Worm (Caenorhabditis elegans): ENCODE data around the gene col-180.

The col-180 gene

DNA sequence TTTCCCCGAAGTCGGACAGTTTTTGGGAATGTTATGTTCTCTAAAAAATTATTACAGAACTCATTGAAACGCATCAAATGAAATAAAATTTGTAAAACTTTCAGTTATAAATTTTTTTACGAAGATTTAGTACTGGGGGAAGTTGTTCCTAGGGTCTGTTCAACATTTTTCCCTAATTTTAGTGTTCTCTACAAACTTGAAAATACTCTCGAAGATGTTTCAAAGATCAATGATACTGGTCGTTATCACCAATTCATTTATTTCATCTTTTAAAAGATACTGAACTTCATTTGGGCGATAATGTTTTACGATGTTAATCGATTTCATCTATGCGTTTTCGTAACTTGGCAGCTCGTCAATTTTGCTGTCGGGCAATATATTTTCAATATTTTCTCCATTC, 9.8 kb downstream of the col-180 start, which contains the start of gene C44C10.3:
Gene C44C10.3, plus strand, starts transcription at position 301 of the 400 bp plus-strand sequence.
- no peak for TF ChIP-seq nhr-90 (tag; optimal IDR thresholded peaks at IDR 0.05; ENCODE audit: poor library complexity)
- TF ChIP-seq fkh-8 (tag; optimal IDR thresholded peaks at IDR 0.05) = no peak
- TF ChIP-seq alr-1 (tag; optimal IDR thresholded peaks at IDR 0.05; ENCODE audit: borderline replicate concordance) = no peak
- TF ChIP-seq hpl-2 (GFP tag; optimal IDR thresholded peaks at IDR 0.05) = no peak
- TF ChIP-seq ets-5 (GFP tag; IDR thresholded peaks at IDR 0.05) = no peak
- TF ChIP-seq unc-30 (tag; optimal IDR thresholded peaks at IDR 0.05) = no peak
- no peak for TF ChIP-seq isw-1 (GFP tag; IDR thresholded peaks at IDR 0.05)
- TF ChIP-seq mef-2 (tag; optimal IDR thresholded peaks at IDR 0.05) = no peak
- TF ChIP-seq ces-1 (GFP tag; optimal IDR thresholded peaks at IDR 0.05) = no peak
- TF ChIP-seq lin-13 (GFP tag; optimal IDR thresholded peaks at IDR 0.05) = no peak
- TF ChIP-seq ztf-4 (tag; optimal IDR thresholded peaks at IDR 0.05) = no peak
- TF ChIP-seq nhr-12 (tag; optimal IDR thresholded peaks at IDR 0.05) = no peak
- no peak for TF ChIP-seq tlp-1 (tag; optimal IDR thresholded peaks at IDR 0.05)
- no peak for TF ChIP-seq zip-4 (GFP tag; optimal IDR thresholded peaks at IDR 0.05)
- no peak for TF ChIP-seq vab-15 (tag; optimal IDR thresholded peaks at IDR 0.05)
- no peak for TF ChIP-seq egl-27 (tag; optimal IDR thresholded peaks at IDR 0.05)
- no peak for TF ChIP-seq sup-37 (GFP tag; optimal IDR thresholded peaks at IDR 0.05)
- TF ChIP-seq lin-35 (GFP tag; optimal IDR thresholded peaks at IDR 0.05) = no peak

DNA sequence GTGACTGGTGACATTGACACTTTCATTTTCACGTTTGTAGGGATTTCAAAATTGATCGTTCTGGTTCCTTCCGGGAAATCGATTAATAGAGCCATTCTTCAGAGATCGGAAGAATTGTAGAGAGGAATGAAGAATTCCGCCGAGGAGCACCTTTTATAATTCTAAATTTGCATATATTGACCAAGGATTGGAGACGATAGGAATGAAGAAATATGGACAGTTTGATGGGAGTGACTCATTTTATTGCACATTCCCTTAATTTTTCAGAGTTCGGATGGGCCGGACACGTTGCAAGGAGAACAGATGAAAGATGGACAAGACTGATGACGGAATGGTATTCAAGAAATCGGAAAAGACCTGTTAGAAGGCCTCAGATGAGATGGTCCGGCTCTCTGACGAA, 11.8 kb downstream of the col-180 start, which contains the start of gene C44C10.15:
Gene C44C10.15, minus strand, starts transcription at position 101 of the 400 bp plus-strand sequence.
- TF ChIP-seq ceh-63 (GFP tag; optimal IDR thresholded peaks at IDR 0.05) (no peak), C04F5.9 (tag; optimal IDR thresholded peaks at IDR 0.05) (no peak), vab-15 (tag; optimal IDR thresholded peaks at IDR 0.05) (no peak), mdl-1 (tag; optimal IDR thresholded peaks at IDR 0.05) (no peak), tlp-1 (tag; optimal IDR thresholded peaks at IDR 0.05) (no peak), ces-1 (GFP tag; optimal IDR thresholded peaks at IDR 0.05) (no peak), xbp-1 (tag; optimal IDR thresholded peaks at IDR 0.05) (no peak), ets-5 (GFP tag; IDR thresholded peaks at IDR 0.05) (no peak), unc-98 (GFP tag; IDR thresholded peaks at IDR 0.05) (no peak), unc-30 (tag; optimal IDR thresholded peaks at IDR 0.05) (no peak)

DNA sequence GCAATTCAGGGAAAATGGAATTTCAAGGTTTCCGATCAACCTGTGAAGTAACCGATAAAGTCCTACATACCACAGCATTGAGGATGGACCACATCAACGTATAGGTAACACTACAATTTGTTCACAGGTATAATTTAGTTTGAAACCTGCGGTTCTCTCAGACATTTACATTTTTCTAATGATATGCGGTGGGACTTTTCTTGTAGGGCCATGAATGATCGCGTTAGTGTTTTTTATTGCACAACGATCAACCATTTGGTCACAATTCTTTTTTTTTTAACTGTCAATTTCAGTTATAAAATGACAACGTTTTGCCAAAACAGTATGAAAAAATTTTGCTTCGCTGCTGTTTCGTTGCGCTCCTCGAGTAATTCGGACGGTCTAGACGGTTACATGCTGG, 15.4 kb downstream of the col-180 start, which contains the start of gene C44C10.12:
Gene C44C10.12, plus strand, starts transcription at position 301 of the 400 bp plus-strand sequence.
- no peak for TF ChIP-seq alr-1 (tag; optimal IDR thresholded peaks at IDR 0.05; ENCODE audit: borderline replicate concordance)
- no peak for TF ChIP-seq C34B4.2 (tag; optimal IDR thresholded peaks at IDR 0.05)
- no peak for TF ChIP-seq snu-23 (GFP tag; optimal IDR thresholded peaks at IDR 0.05)

DNA sequence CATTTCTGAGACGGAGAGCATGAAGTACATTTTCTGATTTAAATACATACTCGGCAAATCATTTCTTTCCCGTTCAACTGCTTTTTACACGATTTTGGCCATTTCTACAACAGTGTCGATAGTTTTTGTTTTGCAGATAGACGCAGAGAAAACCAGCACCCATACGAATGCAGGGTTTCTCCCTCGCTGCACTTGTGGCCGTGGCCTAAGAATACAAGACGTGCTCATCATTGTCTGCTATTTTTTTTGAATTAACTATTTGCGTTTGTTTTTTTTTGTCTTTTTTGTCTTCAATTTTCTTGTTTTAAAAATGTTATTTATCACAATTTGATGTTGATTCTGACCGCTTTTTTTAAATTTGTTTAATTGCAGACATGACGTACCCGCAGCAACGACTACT, 19.0 kb downstream of the col-180 start, which contains the start of gene smcl-1:
Gene smcl-1, plus strand, starts transcription at position 373 of the 400 bp plus-strand sequence.
- TF ChIP-seq aly-2 (tag; optimal IDR thresholded peaks at IDR 0.05) = no peak
- no peak for TF ChIP-seq pax-3 (tag; optimal IDR thresholded peaks at IDR 0.05)
- no peak for TF ChIP-seq tlp-1 (tag; optimal IDR thresholded peaks at IDR 0.05)
- peak; percentile 10 for TF ChIP-seq C16A3.4 (tag; optimal IDR thresholded peaks at IDR 0.05)
- TF ChIP-seq ces-1 (GFP tag; optimal IDR thresholded peaks at IDR 0.05) = no peak
- no peak for TF ChIP-seq ztf-11 (tag; optimal IDR thresholded peaks at IDR 0.05)
- peak; percentile 10 to 63 (median 17) for TF ChIP-seq ceh-82 (tag; optimal IDR thresholded peaks at IDR 0.05)
- TF ChIP-seq unc-130 (tag; optimal IDR thresholded peaks at IDR 0.05) = peak; percentile 23
- TF ChIP-seq swsn-7 (tag; optimal IDR thresholded peaks at IDR 0.05) = peak; percentile 30
- no peak for TF ChIP-seq lin-13 (GFP tag; optimal IDR thresholded peaks at IDR 0.05)
- TF ChIP-seq sptf-1 (tag; optimal IDR thresholded peaks at IDR 0.05) = no peak
- no peak for TF ChIP-seq tbx-2 (tag; optimal IDR thresholded peaks at IDR 0.05)
- peak in 1 of 2 experiments; percentile 28 for TF ChIP-seq mdl-1 (tag; optimal IDR thresholded peaks at IDR 0.05)
- peak; percentile 85 for TF ChIP-seq lin-14 (GFP tag; optimal IDR thresholded peaks at IDR 0.05)
- TF ChIP-seq unc-98 (GFP tag; IDR thresholded peaks at IDR 0.05) = no peak
- peak; percentile 14 for TF ChIP-seq fkh-4 (tag; optimal IDR thresholded peaks at IDR 0.05; ENCODE audit: borderline replicate concordance)
- no peak for TF ChIP-seq snpc-4 (tag; optimal IDR thresholded peaks at IDR 0.05)
- peak; percentile 66 for TF ChIP-seq skn-1 (tag; optimal IDR thresholded peaks at IDR 0.05)
- peak; percentile 45 for TF ChIP-seq nhr-20 (tag; optimal IDR thresholded peaks at IDR 0.05)
- TF ChIP-seq nhr-90 (tag; optimal IDR thresholded peaks at IDR 0.05; ENCODE audit: poor library complexity) = peak; percentile 26
- no peak for TF ChIP-seq unc-62 (GFP tag; optimal IDR thresholded peaks at IDR 0.05)
- no peak for TF ChIP-seq zip-4 (GFP tag; optimal IDR thresholded peaks at IDR 0.05)
- no peak for TF ChIP-seq C04F5.9 (tag; optimal IDR thresholded peaks at IDR 0.05)
- peak; percentile 64 for TF ChIP-seq nhr-85 (tag)
- TF ChIP-seq efl-1 (optimal IDR thresholded peaks at IDR 0.05) = peak in 1 of 2 experiments; percentile 28
- TF ChIP-seq efl-1 (GFP tag; optimal IDR thresholded peaks at IDR 0.05 in 1 of 2) = peak in 1 of 2 experiments; percentile 26
- peak; percentile 79 for TF ChIP-seq rnt-1 (tag; optimal IDR thresholded peaks at IDR 0.05)
- no peak for TF ChIP-seq isw-1 (GFP tag; IDR thresholded peaks at IDR 0.05)
- TF ChIP-seq nhr-28 (tag; optimal IDR thresholded peaks at IDR 0.05) = no peak
- TF ChIP-seq nhr-47 (tag; optimal IDR thresholded peaks at IDR 0.05) = no peak
- TF ChIP-seq lin-35 (GFP tag; optimal IDR thresholded peaks at IDR 0.05) = peak in 1 of 2 experiments; percentile 10

Data from whole organism, L1 larva.